Fruit fly (Drosophila melanogaster) whole organism: ENCODE results near the gene eIF4H2.

Experiments
- CG8478 ChIP-seq: fragments of >200 bp; optimal IDR thresholded peaks from 2 replicates; lab custom pipeline; 2018; ENCODE audit warnings: inconsistent platforms
- Dll ChIP-seq: fragments of >200 bp; optimal IDR thresholded peaks from 2 replicates; lab custom pipeline; 2017
- EcR ChIP-seq, 2 experiments: fragments of >200 bp; optimal IDR thresholded peaks; 2 replicates each; lab custom pipeline; 2017; ENCODE audit warnings: missing biosample characterization in 2 of 2, missing genetic modification characterization in 2 of 2, missing genetic modification reagents in 2 of 2
- pan ChIP-seq: fragments of >200 bp; optimal IDR thresholded peaks from 2 replicates; lab custom pipeline; 2017
- psq ChIP-seq: fragments of >200 bp; optimal IDR thresholded peaks from 2 replicates; lab custom pipeline; 2017
- usp ChIP-seq: fragments of >200 bp; optimal IDR thresholded peaks from 2 replicates; lab custom pipeline; 2017; ENCODE audit warnings: missing biosample characterization, missing genetic modification characterization, mixed read lengths

- TF ChIP-seq pan (lab: Kevin White, UChicago) (no peak), Dll (lab: Kevin White, UChicago) (no peak), psq (lab: Kevin White, UChicago) (no peak), CG8478 (no peak), EcR (GFP tag; optimal IDR thresholded peaks at IDR 0.05; lab: Kevin White, UChicago) (no peak), usp (GFP tag; lab: Kevin White, UChicago) (no peak)
Observed at dm6 chr3R:30761140-30761539, 35.3 kb downstream of the eIF4H2 start.
